Fruit fly (Drosophila melanogaster) whole organism, adult: ENCODE results near the gene Syx4.

Experiments used
- bab1 ChIP-seq: fragments of 200-800 bp; sonication (Bioruptor generic); optimal IDR thresholded peaks from 3 replicates; lab custom pipeline; 2019; ENCODE audit warnings: missing biosample characterization, mild to moderate bottlenecking, missing genetic modification characterization, moderate library complexity
- pad ChIP-seq: fragments of 200-800 bp; sonication (Bioruptor generic); optimal IDR thresholded peaks from 3 replicates; lab custom pipeline; 2017; ENCODE audit warnings: missing biosample characterization, missing genetic modification characterization, mild to moderate bottlenecking, moderate library complexity, missing genetic modification reagents

DNA sequence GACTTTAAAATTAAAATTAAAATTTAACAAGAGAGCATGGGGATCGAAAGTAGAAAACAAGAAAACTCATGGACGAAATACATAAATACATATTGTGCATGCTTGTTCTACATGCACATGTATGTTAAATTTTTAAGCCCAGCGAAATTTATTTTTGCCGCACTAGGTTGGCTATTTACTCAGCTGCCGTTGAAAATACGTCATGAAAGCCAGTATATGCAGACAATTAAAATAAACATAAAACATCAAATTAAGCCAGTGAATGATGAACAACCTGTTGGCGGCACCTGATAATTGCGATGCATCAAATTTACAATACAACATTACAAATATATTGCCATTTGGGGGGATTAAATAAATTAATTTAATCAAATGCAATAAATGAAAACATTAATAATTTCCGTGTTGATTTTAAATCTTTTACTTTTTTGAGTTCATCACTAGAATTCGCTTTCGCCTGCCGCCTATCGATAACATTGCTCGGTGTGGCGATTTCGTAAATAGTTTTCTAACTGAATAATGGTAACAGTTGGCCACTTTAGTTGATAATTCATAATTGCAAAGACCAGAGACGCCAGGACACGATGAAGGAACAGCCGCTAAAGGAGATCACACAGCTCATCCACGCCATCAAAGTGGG, 39.6 kb downstream of the Syx4 start, which contains the start of gene eIF2Bbeta:
- no peak for TF ChIP-seq pad
- peak; percentile 6 for TF ChIP-seq bab1
